Worm (Caenorhabditis elegans) whole organism, young adult: Measurements from ENCODE around the gene Y27F2A.11.
"Not testable (repeated sequence)": the region's sequence is repeated elsewhere in the genome, so short reads cannot be mapped to it uniquely, and the experiment has no call there.

Source experiments
- F10E7.11 ChIP-seq: sonication (generic microtip); optimal IDR thresholded peaks from 2 replicates; lab custom pipeline; 2017; ENCODE audit warnings: mild to moderate bottlenecking, missing genetic modification characterization, moderate library complexity, missing compliant biosample characterization
- F33H1.4 ChIP-seq: fragments of 200-800 bp; sonication (Bioruptor generic); IDR thresholded peaks from 2 replicates; pipeline ENCODE4 v1.3.6; 2022; ENCODE audit warnings: missing genetic modification reagents, missing genetic modification characterization, missing compliant biosample characterization
- F39B2.1 ChIP-seq: fragments of 200-800 bp; sonication (Bioruptor generic); IDR thresholded peaks from 2 replicates; pipeline ENCODE4 v1.3.6; 2022; ENCODE audit warnings: missing genetic modification reagents, missing genetic modification characterization, missing compliant biosample characterization
- F57A8.1 ChIP-seq: fragments of 200-800 bp; sonication (Bioruptor generic); optimal IDR thresholded peaks from 2 replicates; lab custom pipeline; 2018; ENCODE audit warnings: mild to moderate bottlenecking, missing genetic modification characterization, moderate library complexity, missing compliant biosample characterization
- K11D2.4 ChIP-seq: fragments of 200-800 bp; sonication (Bioruptor generic); IDR thresholded peaks from 2 replicates; pipeline ENCODE4 v1.3.6; 2022; ENCODE audit warnings: missing genetic modification reagents, missing genetic modification characterization, missing compliant biosample characterization
- K12H6.12 ChIP-seq: fragments of 200-800 bp; sonication (Bioruptor generic); optimal IDR thresholded peaks from 2 replicates; lab custom pipeline; 2018; ENCODE audit warnings: mild to moderate bottlenecking, missing genetic modification characterization, missing compliant biosample characterization
- T26A5.8 ChIP-seq: sonication (generic microtip); optimal IDR thresholded peaks from 2 replicates; lab custom pipeline; 2016; ENCODE audit warnings: missing genetic modification characterization, missing compliant biosample characterization
- ZK185.1 ChIP-seq: sonication (generic microtip); optimal IDR thresholded peaks from 2 replicates; lab custom pipeline; 2016; ENCODE audit warnings: mild to moderate bottlenecking, missing genetic modification characterization, missing compliant biosample characterization; ENCODE audit not compliant: poor library complexity, severe bottlenecking
- bed-1 ChIP-seq: fragments of 200-800 bp; sonication (Bioruptor generic); IDR thresholded peaks from 2 replicates; pipeline ENCODE4 v1.3.6; 2022; ENCODE audit warnings: missing genetic modification reagents, missing genetic modification characterization, missing compliant biosample characterization
- bed-2 ChIP-seq: fragments of 200-800 bp; sonication (Bioruptor generic); IDR thresholded peaks from 2 replicates; pipeline ENCODE4 v1.3.6; 2022; ENCODE audit warnings: missing genetic modification reagents, missing genetic modification characterization, missing compliant biosample characterization
- cebp-1 ChIP-seq, 2 experiments: fragments of 200-800 bp in 1 of 2; sonication (Bioruptor generic) in 1 of 2; sonication (generic microtip) in 1 of 2; IDR thresholded peaks in 1 of 2; optimal IDR thresholded peaks in 1 of 2; 2 replicates each; pipeline versions ENCODE4 v1.3.6 to Lab custom; 2017 to 2022; ENCODE audit warnings: missing compliant biosample characterization in 2 of 2, missing genetic modification characterization in 2 of 2, mild to moderate bottlenecking in 1 of 2, missing genetic modification reagents in 1 of 2, moderate library complexity in 1 of 2
- cebp-2 ChIP-seq: fragments of 200-800 bp; sonication (Bioruptor generic); IDR thresholded peaks from 2 replicates; pipeline ENCODE4 v1.3.6; 2022; ENCODE audit warnings: missing genetic modification characterization, missing compliant biosample characterization
- die-1 ChIP-seq: sonication (generic microtip); optimal IDR thresholded peaks from 2 replicates; lab custom pipeline; 2016; ENCODE audit warnings: missing genotype, mild to moderate bottlenecking, missing genetic modification characterization, missing compliant biosample characterization
- dpff-1 ChIP-seq: sonication (generic microtip); optimal IDR thresholded peaks from 2 replicates; lab custom pipeline; 2017; ENCODE audit warnings: mild to moderate bottlenecking, missing genetic modification characterization, missing compliant biosample characterization
- efl-1 ChIP-seq: fragments of 150-350 bp; optimal IDR thresholded peaks from 2 replicates; lab custom pipeline; 2014; ENCODE audit warnings: missing biosample characterization, missing genetic modification reagents, missing genetic modification characterization
- ets-4 ChIP-seq: fragments of 200-800 bp; sonication (Bioruptor generic); optimal IDR thresholded peaks from 2 replicates; lab custom pipeline; 2018; ENCODE audit warnings: mild to moderate bottlenecking, missing genetic modification characterization, missing compliant biosample characterization
- gei-17 ChIP-seq: fragments of 200-800 bp; sonication (Bioruptor generic); optimal IDR thresholded peaks from 2 replicates; lab custom pipeline; 2018; ENCODE audit warnings: mild to moderate bottlenecking, missing genetic modification characterization, missing compliant biosample characterization
- lag-1 ChIP-seq: fragments of 200-800 bp; sonication (Bioruptor generic); IDR thresholded peaks from 2 replicates; pipeline ENCODE4 v1.3.6; 2022; ENCODE audit warnings: missing genetic modification reagents, missing genetic modification characterization, missing compliant biosample characterization
- let-526 ChIP-seq: fragments of 200-800 bp; sonication (Bioruptor generic); IDR thresholded peaks from 2 replicates; pipeline ENCODE4 v1.3.6; 2022; ENCODE audit warnings: missing genetic modification reagents, missing genetic modification characterization, missing compliant biosample characterization
- lin-26 ChIP-seq: fragments of 200-800 bp; sonication (Bioruptor generic); IDR thresholded peaks from 2 replicates; pipeline ENCODE4 v1.3.6; 2022; ENCODE audit warnings: missing genetic modification reagents, missing genetic modification characterization, missing compliant biosample characterization
- nfyb-1 ChIP-seq: fragments of 200-800 bp; sonication (Bioruptor generic); IDR thresholded peaks from 2 replicates; pipeline ENCODE4 v1.3.6; 2022; ENCODE audit warnings: missing genetic modification reagents, missing genetic modification characterization, missing compliant biosample characterization
- nhr-27 ChIP-seq: fragments of 200-800 bp; sonication (Bioruptor generic); optimal IDR thresholded peaks from 2 replicates; lab custom pipeline; 2018; ENCODE audit warnings: mild to moderate bottlenecking, missing genetic modification characterization, moderate library complexity, missing compliant biosample characterization
- nhr-80 ChIP-seq: sonication (generic microtip); optimal IDR thresholded peaks from 2 replicates; lab custom pipeline; 2016; ENCODE audit warnings: missing genetic modification characterization, missing compliant biosample characterization
- pha-4 ChIP-seq: fragments of 150-350 bp; sonication (generic microtip); optimal IDR thresholded peaks from 2 replicates; lab custom pipeline; 2014; ENCODE audit warnings: missing biosample characterization, missing genetic modification reagents, missing genetic modification characterization
- sea-2 ChIP-seq: fragments of 200-800 bp; sonication (Bioruptor generic); IDR thresholded peaks from 2 replicates; pipeline ENCODE4 v1.3.6; 2022; ENCODE audit warnings: missing genetic modification characterization, missing compliant biosample characterization
- snpc-4 ChIP-seq, 5 experiments: fragments of 150-350 bp in 1 of 5; sonication (generic microtip) in 4 of 5; optimal IDR thresholded peaks; 2 replicates each; lab custom pipeline; 2014 to 2018; ENCODE audit warnings: missing genetic modification characterization in 5 of 5, missing biosample characterization in 3 of 5, antibody characterized with exemption in 2 of 5, mild to moderate bottlenecking in 2 of 5, missing compliant biosample characterization in 2 of 5, missing genotype in 2 of 5, moderate library complexity in 2 of 5, missing genetic modification reagents in 1 of 5
- sptf-2 ChIP-seq: fragments of 200-800 bp; sonication (Bioruptor generic); optimal IDR thresholded peaks from 2 replicates; lab custom pipeline; 2018; ENCODE audit warnings: mild to moderate bottlenecking, missing genetic modification characterization, missing compliant biosample characterization
- zim-3 ChIP-seq: sonication (generic microtip); optimal IDR thresholded peaks from 2 replicates; lab custom pipeline; 2017; ENCODE audit warnings: mild to moderate bottlenecking, missing genetic modification characterization, moderate library complexity, missing compliant biosample characterization
- ztf-25 ChIP-seq: fragments of 200-800 bp; sonication (Bioruptor generic); IDR thresholded peaks from 2 replicates; pipeline ENCODE4 v1.3.6; 2022; ENCODE audit warnings: missing genetic modification reagents, missing genetic modification characterization, missing compliant biosample characterization
- ztf-26 ChIP-seq: sonication (generic microtip); optimal IDR thresholded peaks from 2 replicates; lab custom pipeline; 2017; ENCODE audit warnings: missing genetic modification characterization, missing compliant biosample characterization

Y27F2A.11 gene

DNA sequence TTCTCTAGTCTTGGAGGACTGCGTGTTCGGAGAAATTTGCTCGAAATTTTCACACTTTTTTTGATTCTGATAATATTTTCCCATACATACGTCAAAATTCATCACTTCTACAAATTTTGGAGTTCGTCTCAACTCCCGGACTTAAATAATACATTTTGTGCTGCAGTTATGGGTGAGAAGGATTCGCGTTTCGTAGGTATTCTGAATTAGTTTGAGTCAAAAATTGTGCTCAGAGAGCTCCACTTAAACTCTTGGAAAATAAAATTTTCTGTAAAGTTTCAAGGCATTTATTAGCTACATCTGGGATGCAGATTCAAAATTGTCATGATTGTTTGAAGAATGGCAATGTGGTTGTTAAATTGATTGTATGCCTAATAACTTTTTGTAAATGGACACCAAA lies 24.8 kb downstream of the Y27F2A.11 start, which contains the start of gene ZC239.4:
Gene ZC239.4 (plus strand): TSS at position 301 of the 400 bp plus-strand sequence.
- TF ChIP-seq ZK185.1 (tag; lab: Kevin White, UChicago) = no peak
- no peak for TF ChIP-seq die-1 (tag; lab: Kevin White, UChicago)
- TF ChIP-seq K12H6.12 = no peak
- TF ChIP-seq ztf-25 (GFP tag; lab: Robert Waterston, UW) = no peak
- no peak for TF ChIP-seq gei-17 (GFP tag; lab: Kevin White, UChicago)
- TF ChIP-seq F33H1.4 (GFP tag; lab: Robert Waterston, UW) = no peak
- TF ChIP-seq bed-1 (GFP tag; lab: Robert Waterston, UW) = no peak
- no peak for TF ChIP-seq lag-1 (GFP tag; lab: Robert Waterston, UW)

DNA sequence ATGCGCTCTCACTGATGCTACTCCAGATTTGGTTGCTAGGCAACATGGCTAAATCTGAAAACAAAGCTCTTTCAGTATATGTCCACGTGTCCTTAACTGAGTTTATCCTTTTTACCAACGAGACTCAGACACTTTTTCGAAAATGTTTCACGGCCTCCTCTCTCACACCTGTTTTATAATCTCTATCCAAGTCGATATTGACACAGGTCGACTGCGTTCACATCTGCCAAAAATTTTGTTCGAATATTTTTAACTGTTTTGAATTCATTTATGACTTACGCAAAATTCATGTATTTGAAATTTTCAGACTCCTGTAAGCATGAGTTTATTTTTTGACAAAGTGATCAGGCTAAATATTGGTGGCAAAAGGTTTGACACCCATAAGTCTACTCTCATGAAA lies 26.6 kb downstream of the Y27F2A.11 start, which contains the start of gene ZC239.3:
Gene ZC239.3 (plus strand): TSS at position 301 of the 400 bp plus-strand sequence.
- TF ChIP-seq let-526 (GFP tag; lab: Robert Waterston, UW); F57A8.1; efl-1: not testable (repeated sequence)
- TF ChIP-seq, all 124 proteins: peak for 0; not testable (repeated sequence) for 124

DNA sequence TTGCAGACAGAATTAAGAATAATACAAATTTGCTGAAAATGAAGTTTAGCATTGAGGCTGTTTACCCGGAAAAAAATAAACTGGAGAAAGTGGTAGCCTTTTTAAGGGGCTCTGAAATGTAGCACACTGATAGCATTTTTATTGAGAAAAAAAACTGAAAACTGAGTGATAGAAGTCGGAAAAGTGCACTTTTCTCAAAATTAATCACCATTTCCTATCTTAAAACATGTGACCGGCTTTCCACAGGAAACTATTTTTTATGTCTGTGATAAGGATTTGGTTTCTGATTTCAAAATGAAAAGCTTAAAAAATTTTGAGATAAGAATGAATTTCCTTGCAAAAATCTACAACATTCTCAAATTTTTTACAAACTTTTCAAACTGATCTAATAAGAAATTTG lies 31.6 kb downstream of the Y27F2A.11 start, which contains the start of gene ZC239.22:
Gene ZC239.22 (minus strand): TSS at position 101 of the 400 bp plus-strand sequence.
- TF ChIP-seq cebp-2 = no peak

DNA sequence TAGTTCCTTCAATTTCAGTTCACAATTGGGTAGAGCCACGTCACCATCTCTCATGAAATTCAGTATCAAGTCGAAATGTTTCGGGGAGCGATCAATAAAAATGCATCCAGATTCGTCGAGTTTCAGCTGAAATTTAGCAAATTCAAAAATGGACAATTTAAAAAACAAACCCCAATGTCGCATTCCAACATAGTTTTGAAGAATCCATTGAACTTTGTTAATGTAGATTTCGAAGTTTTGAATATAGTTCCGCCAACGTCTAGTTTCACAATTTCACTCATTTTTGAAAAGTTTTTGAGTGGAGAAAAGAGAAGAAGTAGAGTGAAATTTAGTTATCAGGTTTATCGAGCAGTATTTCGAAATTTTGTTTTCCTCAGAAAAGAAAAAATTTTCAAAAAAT lies 32.6 kb downstream of the Y27F2A.11 start, which contains the start of gene ZC239.14:
Gene ZC239.14 (minus strand): TSS at position 305 of the 400 bp plus-strand sequence.
- no peak for TF ChIP-seq snpc-4 (GFP tag; optimal IDR thresholded peaks at IDR 0.05; lab: Kevin White, UChicago)
- no peak for TF ChIP-seq snpc-4 (tag; optimal IDR thresholded peaks at IDR 0.05; lab: Kevin White, UChicago)
- no peak for TF ChIP-seq lin-26
- no peak for TF ChIP-seq pha-4
- no peak for TF ChIP-seq bed-2 (GFP tag; lab: Robert Waterston, UW)
- no peak for TF ChIP-seq sea-2 (GFP tag; lab: Robert Waterston, UW)
- TF ChIP-seq dpff-1 (tag; lab: Kevin White, UChicago) = no peak
- TF ChIP-seq zim-3 = no peak
- no peak for TF ChIP-seq sptf-2 (GFP tag; lab: Kevin White, UChicago)
- TF ChIP-seq nhr-27 = no peak

DNA sequence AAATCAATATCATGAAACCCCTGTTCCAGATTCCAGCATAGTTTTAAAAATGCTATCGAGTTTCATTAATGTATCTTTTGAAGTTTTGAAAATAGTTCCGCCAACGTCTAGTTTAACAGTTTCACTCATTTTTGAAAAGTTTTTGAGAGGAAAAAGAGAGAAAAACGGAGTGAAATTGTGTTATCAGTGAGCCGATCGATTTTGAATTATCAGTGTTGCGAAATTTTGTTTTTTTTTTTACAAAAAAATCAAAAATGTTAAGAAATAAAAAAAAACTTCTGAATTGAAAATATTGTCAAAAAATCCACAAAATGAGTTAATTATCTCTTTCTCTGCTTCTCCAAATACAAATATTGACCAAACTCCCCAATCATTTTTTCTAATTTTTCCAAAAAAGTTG lies 33.5 kb downstream of the Y27F2A.11 start, which contains the start of gene ZC239.13:
Gene ZC239.13 (minus strand): TSS at position 154 of the 400 bp plus-strand sequence.
- peak; percentile 74; the same call in 1 of the 2 replicates for TF ChIP-seq cebp-1 (GFP tag; IDR thresholded peaks at IDR 0.05; lab: Robert Waterston, UW)
- peak; percentile 78 for TF ChIP-seq cebp-1 (tag; optimal IDR thresholded peaks at IDR 0.05; lab: Kevin White, UChicago)
- TF ChIP-seq F33H1.4 (GFP tag; lab: Robert Waterston, UW) = no peak
- TF ChIP-seq, all 124 proteins: peak for 1

DNA sequence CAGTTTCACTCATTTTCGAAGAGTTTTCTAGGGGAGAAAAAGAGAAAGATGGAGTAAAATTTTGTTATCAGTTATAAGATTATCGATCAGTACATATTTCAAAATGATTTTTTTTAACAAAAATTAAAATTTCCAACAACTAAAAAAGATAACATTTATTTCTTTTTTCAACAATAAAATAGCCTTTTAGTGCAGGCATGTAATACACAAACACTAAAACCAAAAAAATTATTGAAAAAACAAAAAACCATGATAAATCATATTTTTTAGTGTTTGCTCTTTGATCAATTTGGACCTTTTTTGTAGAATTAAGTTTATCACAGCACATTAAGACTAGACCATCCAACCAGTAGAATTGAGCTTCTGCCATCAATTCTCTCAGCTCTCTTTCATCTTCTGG lies 35.5 kb downstream of the Y27F2A.11 start, which contains the start of gene ZC239.15:
Gene ZC239.15 (minus strand): TSS at position 101 of the 400 bp plus-strand sequence.
- TF ChIP-seq bed-2 (GFP tag; lab: Robert Waterston, UW) = no peak
- no peak for TF ChIP-seq K11D2.4
- TF ChIP-seq F39B2.1 (GFP tag; lab: Robert Waterston, UW) = no peak
- no peak for TF ChIP-seq F10E7.11 (tag; lab: Kevin White, UChicago)
- TF ChIP-seq lin-26 = no peak
- no peak for TF ChIP-seq ztf-26 (tag; lab: Kevin White, UChicago)

DNA sequence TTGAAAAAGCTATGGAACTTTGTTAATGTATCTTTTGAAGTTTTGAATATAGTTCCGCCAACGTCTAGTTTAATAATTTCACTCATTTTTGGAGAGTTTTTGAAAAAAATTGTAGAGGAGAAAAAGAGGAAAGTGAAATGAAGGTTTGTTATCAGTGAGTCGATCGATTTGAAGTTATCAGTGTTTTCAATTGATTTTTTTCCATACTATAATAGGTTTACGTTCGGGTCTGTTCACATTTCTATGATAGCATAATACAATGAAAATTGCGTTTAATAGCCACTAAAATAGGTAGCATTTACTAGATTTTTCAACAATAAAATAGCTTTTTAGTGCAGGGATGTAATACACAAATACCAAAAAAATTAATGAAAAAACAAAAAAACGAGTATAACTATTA lies 36.1 kb downstream of the Y27F2A.11 start, which contains the start of gene ZC239.16:
Gene ZC239.16 (minus strand): TSS at position 120 of the 400 bp plus-strand sequence.
- TF ChIP-seq nfyb-1 (GFP tag; lab: Robert Waterston, UW) = no peak
- TF ChIP-seq nhr-80 (tag; lab: Kevin White, UChicago) = peak; percentile 13
- no peak for TF ChIP-seq ets-4 (GFP tag; lab: Kevin White, UChicago)
- no peak for TF ChIP-seq T26A5.8
